Fruit fly (Drosophila melanogaster): Measurements from ENCODE around the gene bocks.

The bocks gene

DNA sequence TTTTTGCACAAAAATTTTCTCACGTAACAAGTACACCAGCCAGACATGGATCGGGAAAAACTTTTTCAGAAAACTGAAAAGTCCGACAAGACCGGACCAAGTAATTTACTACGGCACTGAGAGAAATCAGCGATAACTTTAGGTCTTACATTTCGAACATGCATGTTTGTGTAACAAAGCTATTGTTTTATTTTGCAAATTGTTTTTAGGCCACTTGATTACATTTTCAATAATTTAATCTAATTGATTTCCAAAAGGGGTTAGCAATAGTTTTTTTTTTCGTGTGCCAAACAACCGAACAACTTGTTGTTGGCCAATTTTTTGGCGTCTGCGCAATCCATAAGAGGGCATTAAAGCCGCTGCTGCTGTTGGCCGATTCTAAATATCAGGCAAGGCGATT, 22.3 kb upstream of the bocks start (continued):
- TF ChIP-seq CG32767 (GFP tag; IDR thresholded peaks at IDR 0.05) (peak; percentile 53; the same call in 1 of the 2 replicates), otp (GFP tag; IDR thresholded peaks at IDR 0.05) (peak; percentile 64; the same call in 2 of the 3 replicates), Hand (GFP tag; optimal IDR thresholded peaks at IDR 0.05) (peak; percentile 47), CG15514 (GFP tag; optimal IDR thresholded peaks at IDR 0.05) (peak; percentile 65), Doc2 (GFP tag; IDR thresholded peaks at IDR 0.05) (no peak; the same call in 1 of the 2 replicates), run (tag; optimal IDR thresholded peaks at IDR 0.05) (peak; percentile 10), CG7556 (GFP tag; optimal IDR thresholded peaks at IDR 0.05) (peak; percentile 46), CG8478 (optimal IDR thresholded peaks at IDR 0.05) (no peak), stc (GFP tag; IDR thresholded peaks at IDR 0.05) (peak; percentile 51; the same call in 1 of the 2 replicates), H15 (GFP tag; IDR thresholded peaks at IDR 0.05) (0 out of 3 replicates have a peak, but pooled peaks have one; percentile 39), Dp (GFP tag; optimal IDR thresholded peaks at IDR 0.05) (no peak), bsh (GFP tag; optimal IDR thresholded peaks at IDR 0.05) (peak; percentile 6 to 57), Six4 (GFP tag; optimal IDR thresholded peaks at IDR 0.05) (peak; percentile 37), CG33213 (GFP tag; optimal IDR thresholded peaks at IDR 0.05) (peak; percentile 26), jing (GFP tag; optimal IDR thresholded peaks at IDR 0.05) (no peak), gem (tag; optimal IDR thresholded peaks at IDR 0.05) (peak; percentile 77), BtbVII (GFP tag; optimal IDR thresholded peaks at IDR 0.05) (peak; percentile 58), HLH3B (GFP tag; IDR thresholded peaks at IDR 0.05) (peak; percentile 70), prd (optimal IDR thresholded peaks at IDR 0.05) (no peak), prd (GFP tag; IDR thresholded peaks at IDR 0.05) (peak; percentile 79), tna (GFP tag; IDR thresholded peaks at IDR 0.05; ENCODE audit: partially characterized antibody) (no peak), grn (GFP tag; optimal IDR thresholded peaks at IDR 0.05) (no peak), fd3F (GFP tag; optimal IDR thresholded peaks at IDR 0.05) (peak; percentile 40), zfh1 (GFP tag; IDR thresholded peaks at IDR 0.05) (peak; percentile 80), pho (GFP tag; optimal IDR thresholded peaks at IDR 0.05) (peak; percentile 47), CG5953 (GFP tag; IDR thresholded peaks at IDR 0.05) (no peak), pfk (GFP tag; optimal IDR thresholded peaks at IDR 0.05) (no peak), ken (GFP tag; IDR thresholded peaks at IDR 0.05) (0 out of 3 replicates have a peak, but pooled peaks have one; percentile 5), CG15011 (GFP tag; optimal IDR thresholded peaks at IDR 0.05) (peak; percentile 16), ATbp (GFP tag; optimal IDR thresholded peaks at IDR 0.05) (peak; percentile 38), NK7.1 (GFP tag; optimal IDR thresholded peaks at IDR 0.05) (peak; percentile 44), slp2 (GFP tag; optimal IDR thresholded peaks at IDR 0.05) (peak; percentile 12), grau (tag; optimal IDR thresholded peaks at IDR 0.05) (peak; percentile 40), Dip3 (GFP tag; optimal IDR thresholded peaks at IDR 0.05) (peak; percentile 31), CG6654 (GFP tag; optimal IDR thresholded peaks at IDR 0.05) (peak; percentile 33), ind (GFP tag; optimal IDR thresholded peaks at IDR 0.05) (peak; percentile 49), CoRest (tag; optimal IDR thresholded peaks at IDR 0.05) (peak; percentile 28), CG9932 (GFP tag; IDR thresholded peaks at IDR 0.05) (peak; percentile 51), Stat92E (GFP tag; optimal IDR thresholded peaks at IDR 0.05) (no peak)

DNA sequence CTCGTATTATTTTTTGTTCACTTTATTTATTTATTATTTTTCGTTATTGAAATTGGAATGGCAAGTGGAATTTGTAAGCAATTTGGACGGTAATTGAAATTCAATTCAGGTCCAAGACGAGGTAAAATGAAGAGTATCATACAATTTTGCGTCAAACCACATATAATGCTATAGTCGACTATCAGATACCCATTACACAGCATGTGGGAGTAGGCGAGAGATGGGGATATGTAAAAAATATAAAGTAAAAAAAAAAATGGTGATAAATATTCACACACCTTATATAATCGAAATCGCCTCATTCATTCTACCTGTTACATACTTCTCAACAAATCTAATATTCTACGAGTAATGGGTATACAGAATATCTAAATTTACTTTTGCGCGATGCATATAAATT, 21.4 kb upstream of the bocks start:
- TF ChIP-seq lbe (GFP tag; optimal IDR thresholded peaks at IDR 0.05): peak; percentile 29
- TF ChIP-seq CG8359 (GFP tag; optimal IDR thresholded peaks at IDR 0.05; ENCODE audit: borderline replicate concordance): no peak
- TF ChIP-seq ap (GFP tag; IDR thresholded peaks at IDR 0.05): no peak
- no peak for TF ChIP-seq pita (GFP tag; optimal IDR thresholded peaks at IDR 0.05)
- no peak for TF ChIP-seq CG16863 (GFP tag; optimal IDR thresholded peaks at IDR 0.05)
- no peak for TF ChIP-seq Fer3 (tag; optimal IDR thresholded peaks at IDR 0.05)
- TF ChIP-seq HHEX (GFP tag; optimal IDR thresholded peaks at IDR 0.05): no peak
- TF ChIP-seq CG4730 (GFP tag; IDR thresholded peaks at IDR 0.05): no peak
- peak; percentile 1 for TF ChIP-seq CG12769 (tag; optimal IDR thresholded peaks at IDR 0.05)
- peak; percentile 66 for TF ChIP-seq CG7963 (GFP tag; IDR thresholded peaks at IDR 0.05; ENCODE audit: partially characterized antibody)
- TF ChIP-seq Pdp1 (GFP tag; optimal IDR thresholded peaks at IDR 0.05): peak in 1 of 2 experiments; percentile 58
- no peak for TF ChIP-seq Bdp1 (GFP tag; optimal IDR thresholded peaks at IDR 0.05)
- peak; percentile 4 for TF ChIP-seq Ssrp (tag; optimal IDR thresholded peaks at IDR 0.05)
- peak; percentile 40; the same call in 2 of the 3 replicates for TF ChIP-seq row (GFP tag; IDR thresholded peaks at IDR 0.05)

Measured in whole organism, embryonic.